Worm (Caenorhabditis elegans): Measurements from ENCODE around the gene attf-5.

ce11 chrX:830185-830584 lies 42.0 kb downstream of the attf-5 start:
- no peak for TF ChIP-seq unc-86 (tag; optimal IDR thresholded peaks at IDR 0.05)
- no peak for TF ChIP-seq isw-1 (GFP tag; IDR thresholded peaks at IDR 0.05)
- TF ChIP-seq ama-1 (optimal IDR thresholded peaks at IDR 0.05): no peak
- no peak for TF ChIP-seq mab-9 (GFP tag; IDR thresholded peaks at IDR 0.05)
- TF ChIP-seq efl-1 (optimal IDR thresholded peaks at IDR 0.05): no peak
- no peak for TF ChIP-seq efl-1 (GFP tag; optimal IDR thresholded peaks at IDR 0.05 in 1 of 2)
- no peak for TF ChIP-seq aly-2 (tag; optimal IDR thresholded peaks at IDR 0.05)
- no peak for TF ChIP-seq pax-3 (tag; optimal IDR thresholded peaks at IDR 0.05)
- TF ChIP-seq mef-2 (tag; optimal IDR thresholded peaks at IDR 0.05): no peak
- no peak for TF ChIP-seq nhr-90 (tag; optimal IDR thresholded peaks at IDR 0.05; ENCODE audit: poor library complexity)
- no peak for TF ChIP-seq nhr-237 (tag; optimal IDR thresholded peaks at IDR 0.05)
- no peak for TF ChIP-seq mdl-1 (tag; optimal IDR thresholded peaks at IDR 0.05)

All from whole organism, L1 larva.